Fruit fly (Drosophila melanogaster): ENCODE results near the gene VhaAC39-2.
A peak's percentile ranks its signal among the peaks of the same experiment; 100 is the strongest.

The VhaAC39-2 gene

DNA sequence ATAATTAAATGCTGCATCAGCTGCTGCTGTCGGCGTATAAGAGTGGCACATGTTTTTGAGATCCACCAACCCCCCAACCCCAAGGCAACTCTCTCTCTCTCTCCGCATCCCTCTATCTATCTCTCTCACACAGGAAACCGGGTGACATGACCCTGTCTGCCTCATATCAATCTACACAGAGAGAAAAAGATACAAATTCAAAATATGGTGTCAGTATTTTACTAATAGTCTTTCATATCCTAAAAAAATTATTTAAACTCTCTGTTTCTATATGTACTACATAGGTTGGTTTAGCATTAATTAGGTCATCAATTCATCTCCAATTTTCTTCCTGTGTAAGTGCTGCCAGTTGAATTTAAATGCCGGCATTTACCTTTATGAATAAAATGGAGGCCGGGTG is 16.3 kb upstream of the VhaAC39-2 start (continued):
- TF ChIP-seq CG33557 (GFP tag; optimal IDR thresholded peaks at IDR 0.05) (peak; percentile 76), CG32772 (GFP tag; IDR thresholded peaks at IDR 0.05) (peak; percentile 86), chif (GFP tag; optimal IDR thresholded peaks at IDR 0.05) (peak; percentile 94), Trl (optimal IDR thresholded peaks at IDR 0.05) (peak; percentile 57 to 77), Trl (GFP tag; optimal IDR thresholded peaks at IDR 0.05) (peak; percentile 88), klu (GFP tag; IDR thresholded peaks at IDR 0.05) (peak; percentile 72), al (GFP tag; IDR thresholded peaks at IDR 0.05) (peak; percentile 64), toy (GFP tag; IDR thresholded peaks at IDR 0.05) (peak; percentile 51; the same call in 1 of the 2 replicates), Hr39 (optimal IDR thresholded peaks at IDR 0.05) (no peak), CG2116 (GFP tag; optimal IDR thresholded peaks at IDR 0.05) (peak; percentile 56), Hand (GFP tag; optimal IDR thresholded peaks at IDR 0.05) (peak; percentile 30), HmgZ (tag; optimal IDR thresholded peaks at IDR 0.05) (peak; percentile 83), nom (GFP tag; optimal IDR thresholded peaks at IDR 0.05) (peak; percentile 56), MTF-1 (GFP tag; optimal IDR thresholded peaks at IDR 0.05; ENCODE audit: borderline replicate concordance) (peak; percentile 79), CG18619 (GFP tag; optimal IDR thresholded peaks at IDR 0.05) (peak; percentile 77), corto (GFP tag; optimal IDR thresholded peaks at IDR 0.05) (peak; percentile 88), tup (GFP tag; optimal IDR thresholded peaks at IDR 0.05) (peak; percentile 17), lov (optimal IDR thresholded peaks at IDR 0.05) (no peak), lov (GFP tag; IDR thresholded peaks at IDR 0.05) (peak; percentile 89), pzg (GFP tag; optimal IDR thresholded peaks at IDR 0.05) (no peak), CG9932 (GFP tag; IDR thresholded peaks at IDR 0.05) (peak; percentile 65), CG7372 (GFP tag; IDR thresholded peaks at IDR 0.05) (peak; percentile 76), CG6272 (GFP tag; IDR thresholded peaks at IDR 0.05) (peak; percentile 85), CG13624 (GFP tag; optimal IDR thresholded peaks at IDR 0.05) (peak; percentile 82), ase (GFP tag; IDR thresholded peaks at IDR 0.05) (peak; percentile 93), CG11398 (GFP tag; optimal IDR thresholded peaks at IDR 0.05) (peak; percentile 90), CG3726 (GFP tag; IDR thresholded peaks at IDR 0.05) (peak; percentile 79; the same call in 2 of the 3 replicates), CG4328 (GFP tag; optimal IDR thresholded peaks at IDR 0.05) (peak; percentile 31), ash1 (GFP tag; optimal IDR thresholded peaks at IDR 0.05) (no peak), schlank (tag; optimal IDR thresholded peaks at IDR 0.05) (no peak), C15 (GFP tag; IDR thresholded peaks at IDR 0.05) (peak; percentile 73; the same call in 2 of the 3 replicates), CG32532 (GFP tag; IDR thresholded peaks at IDR 0.05) (peak; percentile 85), ewg (GFP tag; optimal IDR thresholded peaks at IDR 0.05) (peak; percentile 87), peb (GFP tag; IDR thresholded peaks at IDR 0.05) (peak; percentile 81), kay (GFP tag; optimal IDR thresholded peaks at IDR 0.05) (peak; percentile 83), zf30C (GFP tag; optimal IDR thresholded peaks at IDR 0.05) (peak; percentile 79), CG42726 (GFP tag; IDR thresholded peaks at IDR 0.05; ENCODE audit: partially characterized antibody) (no peak), croc (GFP tag; conservative IDR thresholded peaks at IDR 0.05) (peak; percentile 86), Xrp1 (GFP tag; IDR thresholded peaks at IDR 0.05) (peak; percentile 94), pnt (GFP tag; optimal IDR thresholded peaks at IDR 0.05) (peak; percentile 85), mam (GFP tag; optimal IDR thresholded peaks at IDR 0.05) (peak; percentile 85), Lpt (GFP tag; optimal IDR thresholded peaks at IDR 0.05) (no peak), ap (GFP tag; IDR thresholded peaks at IDR 0.05) (peak; percentile 86), ERR (GFP tag; optimal IDR thresholded peaks at IDR 0.05) (peak; percentile 83), mirr (GFP tag; optimal IDR thresholded peaks at IDR 0.05) (no peak), Chrac-16 (GFP tag; optimal IDR thresholded peaks at IDR 0.05) (peak; percentile 90), wdn (GFP tag; IDR thresholded peaks at IDR 0.05) (peak; percentile 61; the same call in 1 of the 2 replicates), CG14014 (GFP tag; IDR thresholded peaks at IDR 0.05) (peak; percentile 84), Dref (GFP tag; IDR thresholded peaks at IDR 0.05) (no peak), Meics (GFP tag; optimal IDR thresholded peaks at IDR 0.05) (peak; percentile 66), CG9817 (tag; optimal IDR thresholded peaks at IDR 0.05) (peak; percentile 83), Stat92E (GFP tag; optimal IDR thresholded peaks at IDR 0.05) (peak in 1 of 3 experiments; percentile 64)

All from whole organism, embryonic.